Fruit fly (Drosophila melanogaster): ENCODE results near the gene CG46465.
A peak's percentile ranks its signal among the peaks of the same experiment; 100 is the strongest.

Gene CG46465

dm6 chr2L:19014032-19014880 is 22.0 kb downstream of the CG46465 start (continued):
- peak; percentile 55 to 66 for TF ChIP-seq ss (GFP tag; optimal IDR thresholded peaks at IDR 0.05)
- peak; percentile 23 for TF ChIP-seq fkh (GFP tag; optimal IDR thresholded peaks at IDR 0.05)
- peak; percentile 10 for TF ChIP-seq CG16779 (tag; optimal IDR thresholded peaks at IDR 0.05)
- peak; percentile 28 for TF ChIP-seq CG11762 (GFP tag; optimal IDR thresholded peaks at IDR 0.05; ENCODE audit: insufficient read depth)
- peak; percentile 11 for TF ChIP-seq cyc (GFP tag; optimal IDR thresholded peaks at IDR 0.05)
- TF ChIP-seq OdsH (GFP tag; optimal IDR thresholded peaks at IDR 0.05), result peak; percentile 52
- TF ChIP-seq Sox14 (GFP tag; optimal IDR thresholded peaks at IDR 0.05), result no peak
- peak; percentile 38 for TF ChIP-seq achi (GFP tag; optimal IDR thresholded peaks at IDR 0.05)
- TF ChIP-seq Eip78C (GFP tag), result peak; percentile 86
- peak; percentile 59 for TF ChIP-seq CG10669 (GFP tag; optimal IDR thresholded peaks at IDR 0.05)
- TF ChIP-seq CG3032 (tag; optimal IDR thresholded peaks at IDR 0.05), result peak; percentile 66
- no peak for TF ChIP-seq Gug (GFP tag; IDR thresholded peaks at IDR 0.05)
- peak; percentile 14 for TF ChIP-seq Eip75B (GFP tag; optimal IDR thresholded peaks at IDR 0.05)
- TF ChIP-seq Ets21C (GFP tag; optimal IDR thresholded peaks at IDR 0.05), result no peak
- TF ChIP-seq CG10631 (GFP tag; optimal IDR thresholded peaks at IDR 0.05), result peak; percentile 41
- peak; percentile 48 for TF ChIP-seq spab (GFP tag; optimal IDR thresholded peaks at IDR 0.05)
- TF ChIP-seq acj6 (GFP tag; optimal IDR thresholded peaks at IDR 0.05), result peak; percentile 49
- peak; percentile 30 for TF ChIP-seq CG3919 (GFP tag; optimal IDR thresholded peaks at IDR 0.05)
- no peak for TF ChIP-seq CG31627 (GFP tag; optimal IDR thresholded peaks at IDR 0.05)
- peak; percentile 22 for TF ChIP-seq lz (GFP tag; optimal IDR thresholded peaks at IDR 0.05)
- peak; percentile 39 for TF ChIP-seq Hr4 (GFP tag; optimal IDR thresholded peaks at IDR 0.05)
- TF ChIP-seq CG8632 (GFP tag; optimal IDR thresholded peaks at IDR 0.05), result peak; percentile 44
- TF ChIP-seq CG9139 (GFP tag; optimal IDR thresholded peaks at IDR 0.05), result peak; percentile 33
- no peak for TF ChIP-seq CG6163 (GFP tag; IDR thresholded peaks at IDR 0.05)
- no peak for TF ChIP-seq Lpt (GFP tag; optimal IDR thresholded peaks at IDR 0.05)
- peak; percentile 28 for TF ChIP-seq Smox (GFP tag; optimal IDR thresholded peaks at IDR 0.05)
- peak; percentile 34 for TF ChIP-seq topi (GFP tag; optimal IDR thresholded peaks at IDR 0.05)
- TF ChIP-seq CG1621 (tag; optimal IDR thresholded peaks at IDR 0.05), result no peak
- peak; percentile 47 for TF ChIP-seq CG15336 (GFP tag; IDR thresholded peaks at IDR 0.05)
- TF ChIP-seq Ets96B (tag; optimal IDR thresholded peaks at IDR 0.05), result peak; percentile 62
- peak; percentile 19 for TF ChIP-seq CG34406 (GFP tag; optimal IDR thresholded peaks at IDR 0.05)
- peak; percentile 61 for TF ChIP-seq dsx (GFP tag; optimal IDR thresholded peaks at IDR 0.05; ENCODE audit: poor library complexity, severe bottlenecking)
- TF ChIP-seq CG32006 (GFP tag; optimal IDR thresholded peaks at IDR 0.05), result peak; percentile 58

- no peak for TF ChIP-seq Eip93F (GFP tag; optimal IDR thresholded peaks at IDR 0.05)
- TF ChIP-seq Eip75B (GFP tag; optimal IDR thresholded peaks at IDR 0.05), result no peak
- TF ChIP-seq Hr39 (GFP tag; optimal IDR thresholded peaks at IDR 0.05), result no peak
- TF ChIP-seq CG16779 (tag; optimal IDR thresholded peaks at IDR 0.05), result no peak
Observed at dm6 chr2L:19014881-19015366, 22.6 kb downstream of the CG46465 start.

- peak; percentile 45 for TF ChIP-seq CG7368 (GFP tag; optimal IDR thresholded peaks at IDR 0.05)
- no peak for TF ChIP-seq CG8319 (GFP tag; optimal IDR thresholded peaks at IDR 0.05)
Observed at dm6 chr2L:19015628-19016027, 23.3 kb downstream of the CG46465 start.
